Fruit fly (Drosophila melanogaster) whole organism, embryonic: ENCODE data around the gene CG17996.

Experiments
- Aef1 ChIP-seq: fragments of 200-800 bp; sonication (Bioruptor generic); IDR thresholded peaks from 3 replicates; pipeline ENCODE4 v1.3.6; 2022; ENCODE audit warnings: missing biosample characterization, missing genetic modification characterization
- Bgb ChIP-seq: fragments of 200-800 bp; sonication (Bioruptor generic); IDR thresholded peaks from 2 replicates; pipeline ENCODE4 v1.3.6; 2022; ENCODE audit warnings: missing biosample characterization, missing genetic modification characterization; ENCODE audit not compliant: partially characterized antibody
- Blimp-1 ChIP-seq: fragments of 200-800 bp; sonication (Bioruptor generic); optimal IDR thresholded peaks from 3 replicates; lab custom pipeline; 2018; ENCODE audit warnings: missing biosample characterization, missing genetic modification characterization, mild to moderate bottlenecking, moderate library complexity, missing genetic modification reagents
- CG10209 ChIP-seq: fragments of 200-800 bp; sonication (Bioruptor generic); optimal IDR thresholded peaks from 3 replicates; lab custom pipeline; 2017; ENCODE audit warnings: missing biosample characterization, mild to moderate bottlenecking, missing genetic modification characterization, missing genetic modification reagents
- CG11398 ChIP-seq: fragments of 200-800 bp; sonication (Bioruptor generic); optimal IDR thresholded peaks from 2 replicates; lab custom pipeline; 2016; ENCODE audit warnings: missing biosample characterization, missing genetic modification characterization
- CG12155 ChIP-seq: fragments of 200-800 bp; sonication (Bioruptor generic); optimal IDR thresholded peaks from 3 replicates; lab custom pipeline; 2016; ENCODE audit warnings: missing biosample characterization, missing genetic modification characterization
- CG12219 ChIP-seq: fragments of 200-800 bp; sonication (Bioruptor generic); optimal IDR thresholded peaks from 3 replicates; lab custom pipeline; 2018; ENCODE audit warnings: missing biosample characterization, mild to moderate bottlenecking, missing genetic modification characterization
- CG1233 ChIP-seq: fragments of 200-800 bp; sonication (Bioruptor generic); optimal IDR thresholded peaks from 4 replicates; lab custom pipeline; 2018; ENCODE audit warnings: missing biosample characterization, mild to moderate bottlenecking, missing genetic modification characterization
- CG14860 ChIP-seq: fragments of 200-800 bp; sonication (Bioruptor generic); IDR thresholded peaks from 3 replicates; pipeline ENCODE4 v1.3.6; 2022; ENCODE audit warnings: missing biosample characterization, missing genetic modification characterization; ENCODE audit not compliant: partially characterized antibody
- CG1602 ChIP-seq: fragments of 200-800 bp; sonication (Bioruptor generic); optimal IDR thresholded peaks from 3 replicates; lab custom pipeline; 2016; ENCODE audit warnings: missing biosample characterization, missing genetic modification characterization
- CG16815 ChIP-seq: fragments of 200-800 bp; sonication (Bioruptor generic); optimal IDR thresholded peaks from 3 replicates; lab custom pipeline; 2017; ENCODE audit warnings: missing biosample characterization, mild to moderate bottlenecking, missing genetic modification characterization
- CG17568 ChIP-seq: fragments of 200-800 bp; sonication (Bioruptor generic); optimal IDR thresholded peaks from 2 replicates; lab custom pipeline; 2018; ENCODE audit warnings: missing biosample characterization, mild to moderate bottlenecking, missing genetic modification characterization, moderate library complexity
- CG18619 ChIP-seq: fragments of 200-800 bp; sonication (Bioruptor generic); optimal IDR thresholded peaks from 3 replicates; lab custom pipeline; 2017; ENCODE audit warnings: missing biosample characterization, mild to moderate bottlenecking, missing genetic modification characterization
- CG2199 ChIP-seq: fragments of 200-800 bp; sonication (Bioruptor generic); IDR thresholded peaks from 3 replicates; pipeline ENCODE4 v1.3.6; 2022; ENCODE audit warnings: missing biosample characterization, missing genetic modification characterization
- CG31224 ChIP-seq: fragments of 200-800 bp; sonication (Bioruptor generic); IDR thresholded peaks from 2 replicates; pipeline ENCODE4 v1.3.6; 2022; ENCODE audit warnings: missing biosample characterization, missing genetic modification characterization
- CG31441 ChIP-seq: fragments of 200-800 bp; sonication (Bioruptor generic); IDR thresholded peaks from 2 replicates; pipeline ENCODE4 v1.3.6; 2022; ENCODE audit warnings: missing biosample characterization, missing genetic modification characterization
- CG3281 ChIP-seq: fragments of 200-800 bp; sonication (Bioruptor generic); optimal IDR thresholded peaks from 3 replicates; lab custom pipeline; 2017; ENCODE audit warnings: missing biosample characterization, mild to moderate bottlenecking, missing genetic modification characterization
- CG6272 ChIP-seq: fragments of 200-800 bp; sonication (Bioruptor generic); IDR thresholded peaks from 2 replicates; pipeline ENCODE4 v1.3.6; 2022; ENCODE audit warnings: missing biosample characterization, missing genetic modification characterization
- CG6854 ChIP-seq: fragments of 200-800 bp; sonication (Bioruptor generic); optimal IDR thresholded peaks from 3 replicates; lab custom pipeline; 2017; ENCODE audit warnings: missing biosample characterization, mild to moderate bottlenecking, missing genetic modification characterization
- CG9876 ChIP-seq: fragments of 200-800 bp; sonication (Bioruptor generic); optimal IDR thresholded peaks from 2 replicates; lab custom pipeline; 2016; ENCODE audit warnings: missing biosample characterization, missing genetic modification characterization
- CrebB ChIP-seq: fragments of 200-800 bp; sonication (Bioruptor generic); optimal IDR thresholded peaks from 3 replicates; lab custom pipeline; 2018; ENCODE audit warnings: missing biosample characterization, mild to moderate bottlenecking, missing genetic modification characterization
- Dad ChIP-seq: fragments of 200-800 bp; sonication (Bioruptor generic); optimal IDR thresholded peaks from 3 replicates; lab custom pipeline; 2016; ENCODE audit warnings: missing biosample characterization, missing genetic modification characterization
- Dfd ChIP-seq, 2 experiments: fragments of >200 bp; optimal IDR thresholded peaks; 2 replicates each; lab custom pipeline; 2017; ENCODE audit warnings: missing biosample characterization in 2 of 2, missing genetic modification characterization in 2 of 2
- E2f2 ChIP-seq: fragments of 200-800 bp; sonication (Bioruptor generic); IDR thresholded peaks from 2 replicates; pipeline ENCODE4 v1.3.6; 2022; ENCODE audit warnings: missing biosample characterization, missing genetic modification characterization
- Gug ChIP-seq: fragments of 200-800 bp; sonication (Bioruptor generic); IDR thresholded peaks from 4 replicates; pipeline ENCODE4 v1.3.6; 2022; ENCODE audit warnings: missing biosample characterization, missing genetic modification characterization
- HLH3B ChIP-seq: fragments of 200-800 bp; sonication (Bioruptor generic); IDR thresholded peaks from 2 replicates; pipeline ENCODE4 v1.3.6; 2022; ENCODE audit warnings: missing biosample characterization, missing genetic modification characterization
- Hmr ChIP-seq: fragments of 200-800 bp; sonication (Bioruptor generic); optimal IDR thresholded peaks from 3 replicates; lab custom pipeline; 2017; ENCODE audit warnings: mild to moderate bottlenecking, missing biosample characterization, missing genetic modification reagents, missing genetic modification characterization
- NFAT ChIP-seq: fragments of 200-800 bp; sonication (Bioruptor generic); IDR thresholded peaks from 2 replicates; pipeline ENCODE4 v1.3.6; 2022; ENCODE audit warnings: missing biosample characterization, missing genetic modification characterization
- NK7.1 ChIP-seq: fragments of 200-800 bp; sonication (Bioruptor generic); optimal IDR thresholded peaks from 3 replicates; lab custom pipeline; 2016; ENCODE audit warnings: missing biosample characterization, missing genetic modification characterization
- Ravus ChIP-seq: fragments of 200-800 bp; sonication (Bioruptor generic); IDR thresholded peaks from 2 replicates; pipeline ENCODE4 v1.3.6; 2022; ENCODE audit warnings: missing biosample characterization, missing genetic modification characterization
- Spps ChIP-seq: fragments of 200-800 bp; sonication (Bioruptor generic); optimal IDR thresholded peaks from 2 replicates; lab custom pipeline; 2018; ENCODE audit warnings: missing biosample characterization, mild to moderate bottlenecking, missing genetic modification characterization
- aop ChIP-seq: fragments of 200-800 bp; sonication (Bioruptor generic); IDR thresholded peaks from 2 replicates; pipeline ENCODE4 v1.3.6; 2022; ENCODE audit warnings: missing biosample characterization, missing genetic modification characterization
- gce ChIP-seq: fragments of 200-800 bp; sonication (Bioruptor generic); IDR thresholded peaks from 3 replicates; pipeline ENCODE4 v1.3.6; 2022; ENCODE audit warnings: missing biosample characterization, missing genetic modification characterization
- gem ChIP-seq: fragments of 200-800 bp; sonication (Bioruptor generic); optimal IDR thresholded peaks from 2 replicates; lab custom pipeline; 2019; ENCODE audit warnings: missing biosample characterization, mild to moderate bottlenecking, missing genetic modification characterization, moderate library complexity
- ind ChIP-seq: fragments of 200-800 bp; sonication (Bioruptor generic); optimal IDR thresholded peaks from 3 replicates; lab custom pipeline; 2016; ENCODE audit warnings: missing biosample characterization, missing genetic modification characterization
- inv ChIP-seq: fragments of 200-800 bp; sonication (Bioruptor generic); IDR thresholded peaks from 2 replicates; pipeline ENCODE4 v1.3.6; 2022; ENCODE audit warnings: missing biosample characterization, missing genetic modification characterization; ENCODE audit not compliant: partially characterized antibody
- ken ChIP-seq: fragments of 200-800 bp; sonication (Bioruptor generic); IDR thresholded peaks from 3 replicates; pipeline ENCODE4 v1.3.6; 2022; ENCODE audit warnings: missing biosample characterization, missing genetic modification characterization
- kni ChIP-seq: fragments of 200-800 bp; sonication (Bioruptor generic); optimal IDR thresholded peaks from 3 replicates; lab custom pipeline; 2017; ENCODE audit warnings: mild to moderate bottlenecking, missing biosample characterization, missing genetic modification reagents, missing genetic modification characterization
- lmd ChIP-seq: fragments of 200-800 bp; sonication (Bioruptor generic); IDR thresholded peaks from 2 replicates; pipeline ENCODE4 v1.3.6; 2022; ENCODE audit warnings: missing biosample characterization, missing genetic modification characterization
- nerfin-1 ChIP-seq: fragments of 200-800 bp; sonication (Bioruptor generic); optimal IDR thresholded peaks from 3 replicates; lab custom pipeline; 2019; ENCODE audit warnings: missing biosample characterization, mild to moderate bottlenecking, missing genetic modification characterization, moderate library complexity
- prd ChIP-seq, 3 experiments: fragments of >200 bp in 2 of 3; fragments of 200-800 bp in 1 of 3; sonication (Bioruptor generic) in 1 of 3; optimal IDR thresholded peaks in 2 of 3; IDR thresholded peaks in 1 of 3; 2 replicates in 2 of 3; 3 replicates in 1 of 3; pipeline versions ENCODE4 v1.3.6 to Lab custom; 2017 to 2022; ENCODE audit warnings: missing biosample characterization in 1 of 3, missing genetic modification characterization in 1 of 3
- sc ChIP-seq, 3 experiments: fragments of >200 bp in 2 of 3; fragments of 200-800 bp in 1 of 3; sonication (Bioruptor generic) in 1 of 3; optimal IDR thresholded peaks; 2 replicates in 2 of 3; 3 replicates in 1 of 3; lab custom pipeline; 2017; ENCODE audit warnings: mild to moderate bottlenecking in 1 of 3, missing biosample characterization in 1 of 3, missing genetic modification characterization in 1 of 3, missing genetic modification reagents in 1 of 3
- sim ChIP-seq: fragments of 200-800 bp; sonication (Bioruptor generic); IDR thresholded peaks from 2 replicates; pipeline ENCODE4 v1.3.6; 2022; ENCODE audit warnings: missing biosample characterization, missing genetic modification characterization
- so ChIP-seq: fragments of 200-800 bp; sonication (Bioruptor generic); IDR thresholded peaks from 3 replicates; pipeline ENCODE4 v1.3.6; 2022; ENCODE audit warnings: missing biosample characterization, missing genetic modification characterization
- tap ChIP-seq: fragments of 200-800 bp; optimal IDR thresholded peaks from 3 replicates; lab custom pipeline; 2019; ENCODE audit warnings: missing biosample characterization, mild to moderate bottlenecking, missing genetic modification characterization, moderate library complexity
- toy ChIP-seq: fragments of 200-800 bp; sonication (Bioruptor generic); IDR thresholded peaks from 2 replicates; pipeline ENCODE4 v1.3.6; 2022; ENCODE audit warnings: missing biosample characterization, missing genetic modification characterization
- trh ChIP-seq: fragments of 200-800 bp; sonication (Bioruptor generic); optimal IDR thresholded peaks from 2 replicates; lab custom pipeline; 2016; ENCODE audit warnings: missing biosample characterization, missing genetic modification characterization
- tup ChIP-seq: fragments of 200-800 bp; sonication (Bioruptor generic); optimal IDR thresholded peaks from 2 replicates; lab custom pipeline; 2016; ENCODE audit warnings: missing biosample characterization, mild to moderate bottlenecking, missing genetic modification characterization, moderate library complexity
- wek ChIP-seq: fragments of 200-800 bp; sonication (Bioruptor generic); optimal IDR thresholded peaks from 3 replicates; lab custom pipeline; 2018; ENCODE audit warnings: missing biosample characterization, mild to moderate bottlenecking, missing genetic modification characterization, moderate library complexity
- yki ChIP-seq: fragments of >200 bp; optimal IDR thresholded peaks from 3 replicates; lab custom pipeline; 2018

The CG17996 gene

DNA sequence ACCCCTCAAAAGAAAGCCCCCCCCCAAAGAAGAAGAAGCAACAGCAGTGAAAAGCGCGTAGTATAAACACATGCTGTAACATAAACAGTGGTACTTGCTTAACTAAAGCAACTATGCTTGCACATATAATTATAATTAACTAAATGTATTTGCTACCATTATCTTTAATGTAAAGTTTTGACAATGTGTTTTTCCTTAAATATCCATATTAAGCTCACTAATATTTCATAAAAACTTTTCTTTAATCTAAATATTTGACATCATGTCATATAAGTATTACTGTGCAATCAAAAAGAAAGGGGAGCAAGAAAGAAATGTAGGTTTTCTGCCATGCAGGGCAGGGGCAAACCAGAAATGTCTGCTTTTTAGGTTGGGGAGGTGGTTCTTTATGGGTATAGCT is 14.1 kb downstream of the CG17996 start (continued):
- TF ChIP-seq nerfin-1 (tag; lab: Kevin White, UChicago) (no peak), Dad (no peak), gce (GFP tag; lab: Robert Waterston, UW) (no peak), CG11398 (GFP tag; lab: Kevin White, UChicago) (no peak), Dfd (GFP tag; optimal IDR thresholded peaks at IDR 0.05; lab: Kevin White, UChicago) (no peak), CG2199 (GFP tag; lab: Robert Waterston, UW) (no peak), CG31224 (GFP tag; lab: Robert Waterston, UW) (no peak), prd (optimal IDR thresholded peaks at IDR 0.05; lab: Kevin White, UChicago) (no peak), prd (GFP tag; IDR thresholded peaks at IDR 0.05; lab: Robert Waterston, UW) (peak; percentile 44; the same call in 1 of the 3 replicates), inv (no peak), CG10209 (no peak), CG12155 (GFP tag; lab: Kevin White, UChicago) (no peak), Aef1 (GFP tag; lab: Robert Waterston, UW) (no peak), CG6854 (no peak), HLH3B (GFP tag; lab: Robert Waterston, UW) (no peak), tup (GFP tag; lab: Kevin White, UChicago) (no peak), Blimp-1 (GFP tag; lab: Kevin White, UChicago) (peak; percentile 56), Hmr (GFP tag; lab: Kevin White, UChicago) (no peak), toy (no peak), CG16815 (GFP tag; lab: Kevin White, UChicago) (no peak), CG31441 (GFP tag; lab: Robert Waterston, UW) (no peak; the same call in 1 of the 2 replicates), aop (no peak), Gug (GFP tag; lab: Robert Waterston, UW) (no peak), CG18619 (GFP tag; lab: Kevin White, UChicago) (no peak), CG14860 (no peak), lmd (GFP tag; lab: Robert Waterston, UW) (no peak), wek (GFP tag; lab: Kevin White, UChicago) (no peak), CG6272 (GFP tag; lab: Robert Waterston, UW) (no peak), CG9876 (GFP tag; lab: Kevin White, UChicago) (no peak), NFAT (GFP tag; lab: Robert Waterston, UW) (no peak), E2f2 (GFP tag; lab: Robert Waterston, UW) (no peak), Ravus (GFP tag; lab: Robert Waterston, UW) (no peak), tap (tag; lab: Kevin White, UChicago) (peak; percentile 54), CG1602 (GFP tag; lab: Kevin White, UChicago) (no peak), Spps (tag; lab: Kevin White, UChicago) (no peak), ken (GFP tag; lab: Robert Waterston, UW) (no peak), kni (GFP tag; lab: Kevin White, UChicago) (no peak), so (no peak), CG12219 (GFP tag; lab: Kevin White, UChicago) (no peak), CG3281 (peak; percentile 53), Bgb (GFP tag; lab: Robert Waterston, UW) (no peak), trh (GFP tag; lab: Kevin White, UChicago) (no peak), NK7.1 (GFP tag; lab: Kevin White, UChicago) (no peak), yki (lab: Kevin White, UChicago) (no peak), CG1233 (GFP tag; lab: Kevin White, UChicago) (peak; percentile 12), sim (GFP tag; lab: Robert Waterston, UW) (no peak), CrebB (tag; lab: Kevin White, UChicago) (no peak), CG17568 (GFP tag; lab: Kevin White, UChicago) (no peak), ind (peak; percentile 34), sc (optimal IDR thresholded peaks at IDR 0.05; lab: Kevin White, UChicago) (no peak), sc (GFP tag; optimal IDR thresholded peaks at IDR 0.05; lab: Kevin White, UChicago) (no peak), gem (tag; lab: Kevin White, UChicago) (peak; percentile 37)
